Comparison of ENCODE assay signal across 1 worm cellular context in genomic region chrV:14358577-14358976, ce11.
TF ChIP-seq lines count a peak whose summit lies in the region.

Gene Y49A3A.4, minus strand, starts transcription at chrV:14358890.

TF ChIP-seq in whole organism, L4 larva, 104 proteins besides CTCF, POLR2A, EP300 and RAD21 (continued from another document):
- TF ChIP-seq lin-29 (GFP tag; IDR thresholded peaks at IDR 0.05; lab: Robert Waterston, UW) (no peak), egl-43 (GFP tag; IDR thresholded peaks at IDR 0.05; lab: Robert Waterston, UW) (no peak), dmd-9 (GFP tag; IDR thresholded peaks at IDR 0.05; lab: Robert Waterston, UW) (no peak), spr-1 (tag; optimal IDR thresholded peaks at IDR 0.05; lab: Kevin White, UChicago) (no peak), dmd-8 (GFP tag; IDR thresholded peaks at IDR 0.05; lab: Robert Waterston, UW) (no peak), ceh-32 (tag; optimal IDR thresholded peaks at IDR 0.05; lab: Kevin White, UChicago; ENCODE audit: poor library complexity) (no peak), egl-27 (tag; optimal IDR thresholded peaks at IDR 0.05; lab: Kevin White, UChicago) (no peak), T20F7.1 (GFP tag; optimal IDR thresholded peaks at IDR 0.05; lab: Kevin White, UChicago) (no peak), daf-19 (GFP tag; conservative IDR thresholded peaks at IDR 0.05; lab: Robert Waterston, UW) (no peak), unc-39 (tag; optimal IDR thresholded peaks at IDR 0.05; lab: Kevin White, UChicago) (no peak), lin-1 (GFP tag; IDR thresholded peaks at IDR 0.05; lab: Robert Waterston, UW) (no peak), nhr-77 (tag; optimal IDR thresholded peaks at IDR 0.05; lab: Kevin White, UChicago) (no peak), duxl-1 (tag; optimal IDR thresholded peaks at IDR 0.05; lab: Kevin White, UChicago; ENCODE audit: poor library complexity) (no peak), daf-16 (GFP tag; optimal IDR thresholded peaks at IDR 0.05; lab: Kevin White, UChicago) (no peak), daf-16 (tag; optimal IDR thresholded peaks at IDR 0.05; lab: Kevin White, UChicago) (peak; percentile 42), mxl-3 (GFP tag; optimal IDR thresholded peaks at IDR 0.05; lab: Kevin White, UChicago) (no peak), rbr-2 (tag; optimal IDR thresholded peaks at IDR 0.05; lab: Kevin White, UChicago) (no peak), nhr-11 (tag; optimal IDR thresholded peaks at IDR 0.05; lab: Kevin White, UChicago) (no peak), ceh-62 (tag; optimal IDR thresholded peaks at IDR 0.05; lab: Kevin White, UChicago) (no peak), nhr-237 (tag; optimal IDR thresholded peaks at IDR 0.05; lab: Kevin White, UChicago) (no peak), vab-7 (GFP tag; IDR thresholded peaks at IDR 0.05; lab: Robert Waterston, UW) (no peak), ceh-44 (GFP tag; IDR thresholded peaks at IDR 0.05; lab: Robert Waterston, UW) (no peak), hlh-11 (tag; optimal IDR thresholded peaks at IDR 0.05; lab: Kevin White, UChicago) (peak; percentile 23), F26F4.8 (GFP tag; conservative IDR thresholded peaks at IDR 0.05; lab: Robert Waterston, UW) (no peak), R02D3.7 (tag; optimal IDR thresholded peaks at IDR 0.05; lab: Kevin White, UChicago) (no peak), ces-1 (GFP tag; optimal IDR thresholded peaks at IDR 0.05; lab: Kevin White, UChicago) (no peak), F37D6.2 (tag; optimal IDR thresholded peaks at IDR 0.05; lab: Kevin White, UChicago) (no peak), Y105C5A.15 (GFP tag; IDR thresholded peaks at IDR 0.05; lab: Robert Waterston, UW) (no peak), nhr-42 (GFP tag; IDR thresholded peaks at IDR 0.05; lab: Robert Waterston, UW) (no peak), zfp-2 (tag; optimal IDR thresholded peaks at IDR 0.05; lab: Kevin White, UChicago) (no peak), spr-3 (GFP tag; optimal IDR thresholded peaks at IDR 0.05; lab: Kevin White, UChicago) (peak; percentile 11), set-16 (GFP tag; IDR thresholded peaks at IDR 0.05; lab: Robert Waterston, UW) (no peak), zfp-3 (GFP tag; conservative IDR thresholded peaks at IDR 0.05; lab: Robert Waterston, UW) (no peak), cey-2 (tag; optimal IDR thresholded peaks at IDR 0.05; lab: Kevin White, UChicago; ENCODE audit: borderline replicate concordance, insufficient read depth) (no peak), aha-1 (tag; lab: Kevin White, UChicago) (no peak), hif-1 (tag; optimal IDR thresholded peaks at IDR 0.05; lab: Kevin White, UChicago) (no peak), php-3 (GFP tag; IDR thresholded peaks at IDR 0.05; lab: Robert Waterston, UW) (no peak), pha-4 (GFP tag; IDR thresholded peaks at IDR 0.05; lab: Robert Waterston, UW) (no peak), pha-4 (tag; optimal IDR thresholded peaks at IDR 0.05; lab: Kevin White, UChicago) (no peak), madf-9 (GFP tag; conservative IDR thresholded peaks at IDR 0.05; lab: Robert Waterston, UW) (no peak), saeg-2 (GFP tag; IDR thresholded peaks at IDR 0.05; lab: Robert Waterston, UW) (no peak), dve-1 (tag; optimal IDR thresholded peaks at IDR 0.05; lab: Kevin White, UChicago; ENCODE audit: insufficient read depth) (peak; percentile 19), hlh-30 (tag; optimal IDR thresholded peaks at IDR 0.05; lab: Kevin White, UChicago; ENCODE audit: insufficient read depth) (peak; percentile 35), lin-38 (GFP tag; IDR thresholded peaks at IDR 0.05; lab: Robert Waterston, UW) (no peak; the same call in 1 of the 2 replicates), lin-13 (GFP tag; optimal IDR thresholded peaks at IDR 0.05; lab: Kevin White, UChicago) (no peak)
TF ChIP-seq in whole organism, L4 larva: peak in this region for 10.
